Fruit fly (Drosophila melanogaster) whole organism, pupa: ENCODE measurements around the gene mthl11.

Experiments used
- CG10348 ChIP-seq: fragments of 200-800 bp; sonication (Bioruptor generic); IDR thresholded peaks from 2 replicates; pipeline ENCODE4 v1.3.6; 2022; ENCODE audit warnings: missing biosample characterization, missing genetic modification characterization
- CG13204 ChIP-seq: fragments of 200-800 bp; sonication (Bioruptor generic); optimal IDR thresholded peaks from 2 replicates; lab custom pipeline; 2018; ENCODE audit warnings: missing biosample characterization, mild to moderate bottlenecking, missing genetic modification characterization, moderate library complexity
- CG15710 ChIP-seq: fragments of 200-800 bp; sonication (Bioruptor generic); optimal IDR thresholded peaks from 2 replicates; lab custom pipeline; 2018; ENCODE audit warnings: missing biosample characterization, mild to moderate bottlenecking, missing genetic modification characterization, moderate library complexity
- CG17806 ChIP-seq: fragments of 200-800 bp; sonication (Bioruptor generic); optimal IDR thresholded peaks from 2 replicates; lab custom pipeline; 2018; ENCODE audit warnings: missing biosample characterization, mild to moderate bottlenecking, missing genetic modification characterization, moderate library complexity
- CG32121 ChIP-seq: fragments of 200-800 bp; sonication (Bioruptor generic); IDR thresholded peaks from 2 replicates; pipeline ENCODE4 v1.3.6; 2022; ENCODE audit warnings: missing biosample characterization, missing genetic modification characterization
- CG8159 ChIP-seq: fragments of 200-800 bp; sonication (Bioruptor generic); optimal IDR thresholded peaks from 3 replicates; lab custom pipeline; 2018; ENCODE audit warnings: missing biosample characterization, mild to moderate bottlenecking, missing genetic modification characterization, moderate library complexity
- CG9948 ChIP-seq: fragments of 200-800 bp; sonication (Bioruptor generic); optimal IDR thresholded peaks from 2 replicates; lab custom pipeline; 2018; ENCODE audit warnings: missing biosample characterization, mild to moderate bottlenecking, missing genetic modification characterization, moderate library complexity
- D1 ChIP-seq: fragments of 200-800 bp; sonication (Bioruptor generic); optimal IDR thresholded peaks from 2 replicates; lab custom pipeline; 2018; ENCODE audit warnings: missing biosample characterization, mild to moderate bottlenecking, missing genetic modification characterization, moderate library complexity
- EcR ChIP-seq: fragments of 200-800 bp; sonication (Bioruptor generic); optimal IDR thresholded peaks from 3 replicates; lab custom pipeline; 2019; ENCODE audit warnings: missing biosample characterization, missing genetic modification characterization, mild to moderate bottlenecking, moderate library complexity, missing genetic modification reagents
- Ets98B ChIP-seq: fragments of 200-800 bp; sonication (Bioruptor generic); IDR thresholded peaks from 2 replicates; pipeline ENCODE4 v1.3.6; 2022; ENCODE audit warnings: missing biosample characterization, missing genetic modification characterization
- Pif1B ChIP-seq: fragments of 200-800 bp; sonication (Bioruptor generic); optimal IDR thresholded peaks from 3 replicates; lab custom pipeline; 2016; ENCODE audit warnings: missing biosample characterization, missing genetic modification characterization
- Snoo ChIP-seq: fragments of 200-800 bp; sonication (Bioruptor generic); optimal IDR thresholded peaks from 3 replicates; lab custom pipeline; 2017; ENCODE audit warnings: missing biosample characterization, mild to moderate bottlenecking, missing genetic modification characterization, inconsistent platforms
- fd96Ca ChIP-seq: fragments of 200-800 bp; sonication (Bioruptor generic); IDR thresholded peaks from 3 replicates; pipeline ENCODE4 v1.3.6; 2022; ENCODE audit warnings: missing biosample characterization, missing genetic modification characterization
- rn ChIP-seq: fragments of 200-800 bp; sonication (Bioruptor generic); IDR thresholded peaks from 2 replicates; pipeline ENCODE4 v1.3.6; 2022; ENCODE audit warnings: missing biosample characterization, missing genetic modification characterization

- no peak for TF ChIP-seq CG32121 (GFP tag; lab: Robert Waterston, UW)
- peak; percentile 82 for TF ChIP-seq EcR (GFP tag; lab: Kevin White, UChicago)
- no peak for TF ChIP-seq rn (GFP tag; lab: Robert Waterston, UW)
- no peak for TF ChIP-seq CG9948 (tag; lab: Kevin White, UChicago)
- no peak for TF ChIP-seq D1 (tag; lab: Kevin White, UChicago)
- TF ChIP-seq fd96Ca (GFP tag; lab: Robert Waterston, UW): 0 out of 3 replicates have a peak, but pooled peaks have one; percentile 35
- TF ChIP-seq CG13204 (GFP tag; lab: Kevin White, UChicago): no peak
- no peak for TF ChIP-seq Snoo (tag; lab: Kevin White, UChicago)
- TF ChIP-seq Pif1B (GFP tag; lab: Kevin White, UChicago): no peak
- TF ChIP-seq CG10348 (GFP tag; lab: Robert Waterston, UW): no peak
- TF ChIP-seq CG8159 (tag; lab: Kevin White, UChicago): no peak
- no peak for TF ChIP-seq Ets98B (GFP tag; lab: Robert Waterston, UW)
- TF ChIP-seq CG15710 (tag; lab: Kevin White, UChicago): no peak
- no peak for TF ChIP-seq CG17806 (tag; lab: Kevin White, UChicago)
Observed at dm6 chr3R:10391863-10392538, 8.8 kb upstream of the mthl11 start.
